Worm (Caenorhabditis elegans) whole organism, late embryonic: ENCODE results near the gene clec-75.

Experiments used
- C08G9.2 ChIP-seq: sonication (generic microtip); optimal IDR thresholded peaks from 2 replicates; lab custom pipeline; 2016; ENCODE audit warnings: mild to moderate bottlenecking, missing genetic modification characterization, moderate library complexity, missing compliant biosample characterization
- K02D7.2 ChIP-seq: sonication (generic microtip); optimal IDR thresholded peaks from 2 replicates; lab custom pipeline; 2017; ENCODE audit warnings: mild to moderate bottlenecking, missing genetic modification characterization, missing compliant biosample characterization
- K09A11.1 ChIP-seq: sonication (generic microtip); optimal IDR thresholded peaks from 2 replicates; lab custom pipeline; 2017; ENCODE audit warnings: antibody characterized with exemption, mild to moderate bottlenecking, missing genetic modification characterization, missing compliant biosample characterization; ENCODE audit not compliant: insufficient read depth
- T23F11.4 ChIP-seq: fragments of 200-800 bp; sonication (Bioruptor generic); optimal IDR thresholded peaks from 2 replicates; lab custom pipeline; 2018; ENCODE audit warnings: mild to moderate bottlenecking, missing genetic modification characterization, missing compliant biosample characterization
- Y22D7AL.16 ChIP-seq: sonication (generic microtip); optimal IDR thresholded peaks from 2 replicates; lab custom pipeline; 2016; ENCODE audit warnings: missing genetic modification characterization, missing compliant biosample characterization
- ahr-1 ChIP-seq: sonication (generic microtip); optimal IDR thresholded peaks from 2 replicates; lab custom pipeline; 2016; ENCODE audit warnings: missing genetic modification characterization, missing compliant biosample characterization
- ama-1 ChIP-seq: fragments of 150-350 bp; optimal IDR thresholded peaks from 2 replicates; lab custom pipeline; 2014
- ceh-14 ChIP-seq: sonication (generic microtip); optimal IDR thresholded peaks from 2 replicates; lab custom pipeline; 2016; ENCODE audit warnings: missing genotype, missing genetic modification characterization, missing compliant biosample characterization
- ceh-18 ChIP-seq: sonication (generic microtip); optimal IDR thresholded peaks from 2 replicates; lab custom pipeline; 2016; ENCODE audit warnings: missing genetic modification characterization, missing compliant biosample characterization
- ceh-2 ChIP-seq: sonication (generic microtip); optimal IDR thresholded peaks from 2 replicates; lab custom pipeline; 2016; ENCODE audit warnings: missing genotype, missing genetic modification characterization, missing compliant biosample characterization
- ceh-22 ChIP-seq: sonication (generic microtip); optimal IDR thresholded peaks from 2 replicates; lab custom pipeline; 2017; ENCODE audit warnings: missing biosample characterization, missing genetic modification characterization
- ceh-24 ChIP-seq: sonication (generic microtip); optimal IDR thresholded peaks from 2 replicates; lab custom pipeline; 2016; ENCODE audit warnings: mild to moderate bottlenecking, missing genetic modification characterization, missing compliant biosample characterization
- ceh-45 ChIP-seq: fragments of 200-800 bp; sonication (Bioruptor generic); IDR thresholded peaks from 2 replicates; pipeline ENCODE4 v1.3.6; 2022; ENCODE audit warnings: missing genetic modification reagents, missing genetic modification characterization, missing compliant biosample characterization
- ceh-48 ChIP-seq: sonication (generic microtip); optimal IDR thresholded peaks from 2 replicates; lab custom pipeline; 2016; ENCODE audit warnings: missing genetic modification characterization, inconsistent platforms, missing compliant biosample characterization
- ceh-9 ChIP-seq: sonication (generic microtip); optimal IDR thresholded peaks from 2 replicates; lab custom pipeline; 2016; ENCODE audit warnings: mild to moderate bottlenecking, missing genetic modification characterization, inconsistent platforms, missing compliant biosample characterization
- che-1 ChIP-seq: sonication (generic microtip); optimal IDR thresholded peaks from 2 replicates; lab custom pipeline; 2016; ENCODE audit warnings: mild to moderate bottlenecking, missing genetic modification characterization, missing compliant biosample characterization
- dve-1 ChIP-seq: sonication (generic microtip); optimal IDR thresholded peaks from 2 replicates; lab custom pipeline; 2017; ENCODE audit warnings: antibody characterized with exemption, mild to moderate bottlenecking, missing genetic modification characterization, missing compliant biosample characterization
- elt-2 ChIP-seq: sonication (generic microtip); optimal IDR thresholded peaks from 2 replicates; lab custom pipeline; 2016; ENCODE audit warnings: missing genetic modification reagents, missing genetic modification characterization, missing compliant biosample characterization
- elt-4 ChIP-seq: sonication (generic microtip); optimal IDR thresholded peaks from 2 replicates; lab custom pipeline; 2016; ENCODE audit warnings: missing genetic modification characterization, missing compliant biosample characterization
- ets-4 ChIP-seq: sonication (generic microtip); optimal IDR thresholded peaks from 2 replicates; lab custom pipeline; 2016; ENCODE audit warnings: missing genetic modification characterization, missing compliant biosample characterization
- fax-1 ChIP-seq: sonication (generic microtip); optimal IDR thresholded peaks from 2 replicates; lab custom pipeline; 2016; ENCODE audit warnings: missing genotype, missing genetic modification characterization, missing compliant biosample characterization
- fkh-10 ChIP-seq: fragments of 150-350 bp; optimal IDR thresholded peaks from 2 replicates; lab custom pipeline; 2014; ENCODE audit warnings: missing biosample characterization, missing genetic modification reagents, missing genetic modification characterization
- gmeb-2 ChIP-seq: sonication (generic microtip); optimal IDR thresholded peaks from 2 replicates; lab custom pipeline; 2016; ENCODE audit warnings: missing genetic modification characterization, inconsistent platforms, missing compliant biosample characterization
- hlh-13 ChIP-seq: fragments of 200-800 bp; sonication (Bioruptor generic); optimal IDR thresholded peaks from 2 replicates; lab custom pipeline; 2018; ENCODE audit warnings: mild to moderate bottlenecking, missing genetic modification characterization, missing compliant biosample characterization
- hlh-15 ChIP-seq: sonication (generic microtip); optimal IDR thresholded peaks from 2 replicates; lab custom pipeline; 2016; ENCODE audit warnings: missing genetic modification characterization, missing compliant biosample characterization
- hlh-30 ChIP-seq: sonication (generic microtip); optimal IDR thresholded peaks from 2 replicates; lab custom pipeline; 2017; ENCODE audit warnings: antibody characterized with exemption, missing genetic modification characterization, missing compliant biosample characterization; ENCODE audit not compliant: insufficient read depth
- hlh-8 ChIP-seq: sonication (generic microtip); optimal IDR thresholded peaks from 2 replicates; lab custom pipeline; 2016; ENCODE audit warnings: missing genotype, missing genetic modification characterization, missing compliant biosample characterization
- lin-11 ChIP-seq: fragments of 200-800 bp; sonication (Bioruptor generic); optimal IDR thresholded peaks from 2 replicates; lab custom pipeline; 2018; ENCODE audit warnings: mild to moderate bottlenecking, missing genetic modification characterization, missing compliant biosample characterization
- mec-3 ChIP-seq: sonication (generic microtip); optimal IDR thresholded peaks from 2 replicates; lab custom pipeline; 2016; ENCODE audit warnings: borderline replicate concordance, missing genetic modification characterization, missing compliant biosample characterization
- nfya-1 ChIP-seq: sonication (generic microtip); optimal IDR thresholded peaks from 2 replicates; lab custom pipeline; 2017; ENCODE audit warnings: missing genetic modification characterization, mild to moderate bottlenecking, missing compliant biosample characterization, antibody characterized with exemption, moderate library complexity
- nhr-11 ChIP-seq: fragments of 150-350 bp; optimal IDR thresholded peaks from 2 replicates; lab custom pipeline; 2014; ENCODE audit warnings: missing biosample characterization, missing genetic modification characterization
- nhr-232 ChIP-seq: sonication (generic microtip); optimal IDR thresholded peaks from 2 replicates; lab custom pipeline; 2016; ENCODE audit warnings: missing genetic modification characterization, missing compliant biosample characterization
- pag-3 ChIP-seq: sonication (generic microtip); optimal IDR thresholded peaks from 2 replicates; lab custom pipeline; 2016; ENCODE audit warnings: missing compliant biosample characterization, missing genetic modification characterization, borderline replicate concordance
- pax-1 ChIP-seq: fragments of 150-350 bp; optimal IDR thresholded peaks from 2 replicates; lab custom pipeline; 2014; ENCODE audit warnings: missing biosample characterization, missing genetic modification characterization
- pqm-1 ChIP-seq: sonication (generic microtip); optimal IDR thresholded peaks from 2 replicates; lab custom pipeline; 2016; ENCODE audit warnings: missing genetic modification characterization, missing compliant biosample characterization
- pros-1 ChIP-seq: fragments of 150-350 bp; optimal IDR thresholded peaks from 2 replicates; lab custom pipeline; 2014; ENCODE audit warnings: missing biosample characterization, missing genetic modification reagents, missing genetic modification characterization
- sdc-2 ChIP-seq: sonication (generic microtip); optimal IDR thresholded peaks from 2 replicates; lab custom pipeline; 2016; ENCODE audit warnings: missing genotype, missing genetic modification characterization, missing compliant biosample characterization
- sox-2 ChIP-seq: fragments of 200-800 bp; sonication (Bioruptor generic); IDR thresholded peaks from 2 replicates; pipeline ENCODE4 v1.3.6; 2022; ENCODE audit warnings: missing genetic modification reagents, missing genetic modification characterization, missing compliant biosample characterization
- sox-4 ChIP-seq: sonication (generic microtip); optimal IDR thresholded peaks from 2 replicates; lab custom pipeline; 2017; ENCODE audit warnings: mild to moderate bottlenecking, missing genetic modification characterization, inconsistent platforms, missing compliant biosample characterization
- ttx-3 ChIP-seq: sonication (generic microtip); optimal IDR thresholded peaks from 2 replicates; lab custom pipeline; 2016; ENCODE audit warnings: missing genetic modification reagents, missing genetic modification characterization, missing compliant biosample characterization

The clec-75 gene

ce11 chrIV:3965013-3965412 lies 4.5 kb downstream of the clec-75 start, which contains the start of gene clec-76:
clec-76 (plus strand) TSS chrIV:3965246.
- no peak for TF ChIP-seq hlh-30

ce11 chrIV:3973049-3973448 lies 12.5 kb downstream of the clec-75 start, which contains the start of gene clec-79:
clec-79 (plus strand) TSS chrIV:3973349.
- TF ChIP-seq hlh-8 (tag; lab: Kevin White, UChicago) (no peak), Y22D7AL.16 (tag; lab: Kevin White, UChicago) (no peak), T23F11.4 (GFP tag; lab: Kevin White, UChicago) (no peak), ceh-2 (tag; lab: Kevin White, UChicago) (no peak), che-1 (tag; lab: Kevin White, UChicago) (no peak), fkh-10 (no peak), pax-1 (no peak), ceh-14 (tag; lab: Kevin White, UChicago) (no peak), sox-4 (tag; lab: Kevin White, UChicago) (no peak), sdc-2 (no peak), pqm-1 (no peak), ceh-22 (tag; lab: Kevin White, UChicago) (no peak), ceh-9 (tag; lab: Kevin White, UChicago) (no peak), fax-1 (no peak), gmeb-2 (no peak), ceh-48 (no peak), mec-3 (tag; lab: Kevin White, UChicago) (no peak), ceh-24 (tag; lab: Kevin White, UChicago) (no peak), ets-4 (tag; lab: Kevin White, UChicago) (no peak), C08G9.2 (no peak)

ce11 chrIV:3977965-3978523 lies 17.5 kb downstream of the clec-75 start, which contains the start of gene srh-220:
srh-220 (minus strand) TSS chrIV:3978015.
- TF ChIP-seq nhr-11 (tag; lab: Kevin White, UChicago) (no peak), ama-1 (no peak), dve-1 (no peak), K09A11.1 (tag; lab: Kevin White, UChicago) (no peak), ceh-9 (tag; lab: Kevin White, UChicago) (no peak), ahr-1 (tag; lab: Kevin White, UChicago) (no peak), ttx-3 (no peak), ceh-18 (tag; lab: Kevin White, UChicago) (no peak), nhr-232 (tag; lab: Kevin White, UChicago) (no peak), hlh-15 (tag; lab: Kevin White, UChicago) (no peak), hlh-13 (no peak), pros-1 (tag; lab: Kevin White, UChicago) (no peak), ceh-45 (no peak), sox-2 (no peak), fkh-10 (no peak), ceh-24 (tag; lab: Kevin White, UChicago) (no peak), sdc-2 (no peak)
- TF ChIP-seq, all 69 proteins: peak for 0

ce11 chrIV:3979525-3979924 lies 19.0 kb downstream of the clec-75 start, which contains the start of gene srh-222:
srh-222 (plus strand) TSS chrIV:3979825.
- no peak for TF ChIP-seq ceh-9 (tag; lab: Kevin White, UChicago)
- no peak for TF ChIP-seq hlh-8 (tag; lab: Kevin White, UChicago)
- TF ChIP-seq K09A11.1 (tag; lab: Kevin White, UChicago), result no peak
- no peak for TF ChIP-seq pag-3 (tag; lab: Kevin White, UChicago)
- no peak for TF ChIP-seq Y22D7AL.16 (tag; lab: Kevin White, UChicago)
- TF ChIP-seq fax-1, result no peak
- no peak for TF ChIP-seq ceh-2 (tag; lab: Kevin White, UChicago)
- no peak for TF ChIP-seq K02D7.2
- no peak for TF ChIP-seq ceh-45
- no peak for TF ChIP-seq elt-2 (tag; lab: Kevin White, UChicago)
- TF ChIP-seq mec-3 (tag; lab: Kevin White, UChicago), result no peak
- TF ChIP-seq hlh-30, result no peak
- TF ChIP-seq T23F11.4 (GFP tag; lab: Kevin White, UChicago), result no peak
- TF ChIP-seq ama-1, result no peak
- TF ChIP-seq lin-11 (tag; lab: Kevin White, UChicago), result no peak
- TF ChIP-seq nfya-1 (tag; lab: Kevin White, UChicago), result no peak
- no peak for TF ChIP-seq ceh-24 (tag; lab: Kevin White, UChicago)
- no peak for TF ChIP-seq elt-4 (tag; lab: Kevin White, UChicago)
